Worm (Caenorhabditis elegans) whole organism, midembryonic: ENCODE results near the gene btb-11.
A peak's percentile ranks its signal among the peaks of the same experiment; 100 is the strongest.
"Not testable (repeated sequence)": the region's sequence is repeated elsewhere in the genome, so short reads cannot be mapped to it uniquely, and the experiment has no call there.

Experiments used
- T22C8.4 ChIP-seq: fragments of 200-800 bp; sonication (Bioruptor generic); IDR thresholded peaks from 2 replicates; pipeline ENCODE4 v1.3.6; 2022; ENCODE audit warnings: missing genetic modification characterization, missing compliant biosample characterization
- cog-1 ChIP-seq: sonication (generic microtip); optimal IDR thresholded peaks from 2 replicates; lab custom pipeline; 2016; ENCODE audit warnings: missing genetic modification characterization, missing compliant biosample characterization
- flt-1 ChIP-seq: fragments of 200-800 bp; sonication (Bioruptor generic); IDR thresholded peaks from 2 replicates; pipeline ENCODE4 v1.3.6; 2022; ENCODE audit warnings: missing genetic modification characterization, missing compliant biosample characterization
- klf-2 ChIP-seq: fragments of 200-800 bp; sonication (Bioruptor generic); conservative IDR thresholded peaks from 2 replicates; pipeline ENCODE4 v1.3.6; 2022; ENCODE audit warnings: missing genetic modification reagents, missing genetic modification characterization, missing compliant biosample characterization
- med-1 ChIP-seq: sonication (generic microtip); optimal IDR thresholded peaks from 2 replicates; lab custom pipeline; 2017; ENCODE audit warnings: missing genetic modification characterization, mild to moderate bottlenecking, missing compliant biosample characterization, antibody characterized with exemption, missing genetic modification reagents; ENCODE audit not compliant: insufficient read depth
- ref-1 ChIP-seq: fragments of 200-800 bp; sonication (Bioruptor generic); conservative IDR thresholded peaks from 2 replicates; pipeline ENCODE4 v1.3.6; 2022; ENCODE audit warnings: missing genetic modification reagents, missing genetic modification characterization, missing compliant biosample characterization
- tab-1 ChIP-seq: fragments of 200-800 bp; sonication (Bioruptor generic); IDR thresholded peaks from 2 replicates; pipeline ENCODE4 v1.3.6; 2022; ENCODE audit warnings: missing genetic modification characterization, missing compliant biosample characterization
- ztf-23 ChIP-seq: fragments of 200-800 bp; sonication (Bioruptor generic); IDR thresholded peaks from 2 replicates; pipeline ENCODE4 v1.3.6; 2022; ENCODE audit warnings: missing genetic modification reagents, missing genetic modification characterization, missing compliant biosample characterization
- ztf-29 ChIP-seq: fragments of 200-800 bp; sonication (Bioruptor generic); IDR thresholded peaks from 2 replicates; pipeline ENCODE4 v1.3.6; 2022; ENCODE audit warnings: missing genetic modification reagents, missing genetic modification characterization, missing compliant biosample characterization

Gene btb-11

DNA sequence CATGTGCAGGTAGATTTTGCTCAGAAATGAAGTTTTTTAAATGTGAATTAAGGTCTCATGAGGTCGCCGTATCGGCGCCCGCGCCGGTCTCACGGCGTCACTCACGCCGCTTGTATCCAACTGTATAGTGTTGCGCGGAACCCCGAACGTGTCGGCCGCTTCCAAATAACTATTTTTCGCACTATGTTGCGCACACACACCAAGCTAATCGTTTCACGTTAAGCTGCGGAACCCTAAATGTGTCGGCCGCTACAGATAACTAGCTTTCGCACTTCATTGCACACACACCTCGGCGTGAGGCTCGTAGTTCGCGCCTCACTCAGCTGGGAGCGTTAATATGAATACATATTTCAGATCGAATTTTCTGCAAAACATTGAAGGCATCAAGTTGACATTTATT is 22.4 kb upstream of the btb-11 start:
- TF ChIP-seq ztf-23 (GFP tag; lab: Robert Waterston, UW) (no peak), flt-1 (no peak), klf-2 (GFP tag; lab: Robert Waterston, UW) (no peak)

DNA sequence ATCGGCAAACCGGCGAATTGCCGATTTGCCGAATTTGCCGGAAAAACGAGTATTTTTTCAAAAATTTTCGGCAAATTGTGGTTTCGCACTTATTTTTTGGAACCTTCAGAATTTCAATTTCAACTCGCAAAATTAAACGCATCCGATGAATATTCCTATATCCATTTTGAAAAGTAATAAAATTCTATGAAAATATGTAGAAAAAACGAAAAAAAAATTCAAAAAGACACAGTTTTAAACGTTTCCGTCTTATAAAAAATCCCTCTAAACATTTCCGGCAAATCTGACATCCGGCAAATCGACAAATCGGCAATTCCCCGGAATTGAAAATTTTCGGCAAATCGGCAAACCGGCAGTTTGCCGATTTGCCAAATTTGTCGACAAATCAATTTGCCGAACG is 21.1 kb upstream of the btb-11 start, which contains the start of gene str-148:
Gene str-148 (plus strand): TSS at position 301 of the 400 bp plus-strand sequence.
- TF ChIP-seq med-1 (GFP tag; lab: Kevin White, UChicago): no peak
- TF ChIP-seq ztf-23 (GFP tag; lab: Robert Waterston, UW): no peak

DNA sequence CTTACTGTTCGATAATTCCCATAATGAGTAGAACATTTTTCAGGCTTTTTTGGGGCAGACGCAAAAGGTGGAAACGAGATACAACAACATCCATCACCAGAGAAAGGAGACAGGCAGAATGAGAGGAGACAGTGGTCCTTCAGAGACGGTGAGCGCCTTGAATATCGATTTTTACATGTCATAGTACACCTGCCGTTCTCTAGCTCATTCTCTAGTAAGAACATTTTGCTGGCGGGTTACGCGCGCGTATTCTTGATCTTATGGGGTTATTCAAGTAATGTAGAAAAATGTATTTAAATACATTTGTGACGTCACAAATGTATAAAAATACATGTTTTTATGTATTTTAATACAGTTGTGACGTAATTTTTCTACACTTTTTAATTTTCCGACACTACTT is 19.3 kb upstream of the btb-11 start, which contains the start of gene fbxb-45:
Gene fbxb-45 (minus strand): TSS at position 101 of the 400 bp plus-strand sequence.
- peak; percentile 58 for TF ChIP-seq T22C8.4 (GFP tag; lab: Robert Waterston, UW)

DNA sequence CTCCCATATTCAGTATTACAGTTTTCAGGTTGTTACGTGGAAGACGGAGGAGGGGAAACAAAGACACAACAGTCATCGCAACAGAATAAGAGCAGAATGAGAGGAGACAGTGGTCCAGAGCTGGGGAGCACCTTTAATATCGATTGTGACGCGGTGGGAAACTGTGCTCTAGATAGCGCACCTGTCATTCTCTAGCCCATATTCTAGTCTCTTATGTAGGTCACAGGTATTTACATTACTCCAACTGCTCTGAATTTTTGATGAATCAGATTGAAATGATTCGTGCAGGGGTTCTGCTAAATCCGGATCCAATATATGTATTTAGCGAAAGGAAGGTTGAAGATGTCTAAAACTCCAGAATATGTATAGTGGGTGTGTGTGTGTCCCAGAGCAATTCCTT is 17.6 kb upstream of the btb-11 start, which contains the start of gene fbxb-41:
Gene fbxb-41 (minus strand): TSS at position 101 of the 400 bp plus-strand sequence.
- no peak for TF ChIP-seq med-1 (GFP tag; lab: Kevin White, UChicago)
- TF ChIP-seq cog-1 (tag; lab: Kevin White, UChicago): no peak
- no peak for TF ChIP-seq ztf-23 (GFP tag; lab: Robert Waterston, UW)
- TF ChIP-seq tab-1 (GFP tag; lab: Robert Waterston, UW): no peak
- TF ChIP-seq ztf-29 (GFP tag; lab: Robert Waterston, UW): no peak
- TF ChIP-seq T22C8.4 (GFP tag; lab: Robert Waterston, UW): no peak
- no peak for TF ChIP-seq klf-2 (GFP tag; lab: Robert Waterston, UW)
- TF ChIP-seq flt-1: no peak
- TF ChIP-seq ref-1: no peak

DNA sequence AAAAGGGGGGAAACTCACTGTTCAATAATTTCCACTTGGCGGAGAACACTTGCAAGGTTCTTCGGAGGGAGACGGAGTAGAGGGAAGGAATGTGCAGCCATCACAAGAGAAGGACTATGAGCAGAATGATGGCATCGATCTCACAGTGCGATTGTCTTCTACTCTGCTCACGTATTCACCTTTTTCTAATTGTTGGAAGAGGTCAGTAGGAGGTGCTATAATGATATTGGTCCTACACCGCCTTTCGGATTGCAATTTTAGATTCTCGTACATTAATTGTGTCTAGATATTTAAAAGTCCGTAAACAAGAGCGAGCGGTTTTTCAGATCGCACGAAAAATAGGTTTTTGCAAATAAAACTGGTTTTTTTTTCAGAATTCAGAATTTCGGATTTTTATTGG is 15.9 kb upstream of the btb-11 start, which contains the start of gene fbxb-39:
Gene fbxb-39 (minus strand): TSS at position 101 of the 400 bp plus-strand sequence.
- no peak for TF ChIP-seq med-1 (GFP tag; lab: Kevin White, UChicago)
- TF ChIP-seq ref-1: no peak
- TF ChIP-seq T22C8.4 (GFP tag; lab: Robert Waterston, UW): no peak
- no peak for TF ChIP-seq flt-1

DNA sequence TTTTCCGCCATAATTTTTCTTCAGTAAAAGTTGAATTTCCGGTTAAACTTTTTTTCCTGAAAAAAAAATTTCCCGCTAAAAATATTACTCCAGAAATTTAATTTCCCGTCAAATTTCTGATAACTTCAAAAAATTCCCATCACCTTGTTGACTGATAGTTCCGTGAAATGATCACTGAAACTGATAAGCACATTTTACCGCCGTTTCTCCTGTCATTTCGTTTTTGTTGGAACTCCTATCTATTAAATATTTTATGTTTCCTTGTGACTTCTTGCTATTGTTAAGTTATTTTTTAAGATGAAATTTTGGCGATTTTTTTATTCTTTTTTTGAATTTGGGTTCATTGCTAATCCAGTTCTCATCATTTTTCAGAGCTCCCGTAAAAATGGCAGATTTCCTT is 4.0 kb upstream of the btb-11 start, which contains the start of gene math-34:
Gene math-34 (plus strand): TSS at position 371 of the 400 bp plus-strand sequence.
- no peak for TF ChIP-seq med-1 (GFP tag; lab: Kevin White, UChicago)
- no peak for TF ChIP-seq tab-1 (GFP tag; lab: Robert Waterston, UW)
- no peak for TF ChIP-seq klf-2 (GFP tag; lab: Robert Waterston, UW)
- no peak for TF ChIP-seq flt-1
- no peak for TF ChIP-seq cog-1 (tag; lab: Kevin White, UChicago)
- TF ChIP-seq ref-1: no peak
- TF ChIP-seq ztf-23 (GFP tag; lab: Robert Waterston, UW): no peak
- no peak for TF ChIP-seq T22C8.4 (GFP tag; lab: Robert Waterston, UW)
- no peak for TF ChIP-seq ztf-29 (GFP tag; lab: Robert Waterston, UW)

DNA sequence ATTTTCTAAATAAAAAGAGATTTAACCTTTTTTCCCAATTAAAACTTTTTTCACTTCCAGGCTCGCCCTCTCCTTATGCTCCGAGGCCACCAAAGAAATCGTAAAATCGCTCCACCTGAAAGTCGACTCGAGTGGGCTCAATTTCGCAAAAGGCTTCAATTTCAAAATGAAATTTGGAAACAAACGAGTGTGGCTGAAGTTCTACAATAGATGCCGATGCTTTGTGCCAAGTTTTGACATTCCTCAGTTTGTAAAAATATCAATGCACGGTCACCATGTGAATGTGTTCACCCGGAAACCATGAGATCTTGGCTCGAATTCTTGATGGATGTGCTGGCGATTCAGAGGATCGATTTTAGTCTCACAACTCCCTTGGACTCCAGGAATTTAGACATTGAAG is 2.1 kb upstream of the btb-11 start, which contains the start of gene M01D1.12:
Gene M01D1.12 (plus strand): TSS at position 301 of the 400 bp plus-strand sequence.
- no peak for TF ChIP-seq flt-1
- no peak for TF ChIP-seq ztf-23 (GFP tag; lab: Robert Waterston, UW)
- no peak for TF ChIP-seq ztf-29 (GFP tag; lab: Robert Waterston, UW)
- TF ChIP-seq med-1 (GFP tag; lab: Kevin White, UChicago): no peak
- TF ChIP-seq ref-1: no peak
- TF ChIP-seq klf-2 (GFP tag; lab: Robert Waterston, UW): no peak
- TF ChIP-seq cog-1 (tag; lab: Kevin White, UChicago): no peak

DNA sequence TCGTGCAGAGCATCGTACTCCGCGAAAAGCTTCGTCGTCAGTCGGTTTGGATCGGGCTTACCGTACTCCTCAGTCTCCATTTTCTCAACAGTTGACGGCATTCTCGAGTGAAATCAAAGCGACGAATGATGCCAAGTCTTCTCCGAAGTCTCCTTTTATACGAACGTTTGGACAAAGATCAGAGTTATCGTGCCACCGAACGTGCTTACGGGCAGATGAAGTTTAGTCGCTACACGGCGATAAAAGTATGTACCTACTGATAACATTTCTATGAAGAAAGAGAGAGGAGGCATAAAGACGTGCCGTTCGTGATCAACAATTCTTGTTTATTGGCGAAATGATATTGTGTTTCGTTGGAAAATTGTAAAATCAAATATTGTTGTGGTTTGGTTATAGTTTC is 18.2 kb downstream of the btb-11 start, which contains the start of gene F45D11.14:
Gene F45D11.14 (minus strand): TSS at position 101 of the 400 bp plus-strand sequence.
- not testable (repeated sequence) for TF ChIP-seq ztf-23, ztf-29, klf-2 (GFP tag; lab: Robert Waterston, UW)

DNA sequence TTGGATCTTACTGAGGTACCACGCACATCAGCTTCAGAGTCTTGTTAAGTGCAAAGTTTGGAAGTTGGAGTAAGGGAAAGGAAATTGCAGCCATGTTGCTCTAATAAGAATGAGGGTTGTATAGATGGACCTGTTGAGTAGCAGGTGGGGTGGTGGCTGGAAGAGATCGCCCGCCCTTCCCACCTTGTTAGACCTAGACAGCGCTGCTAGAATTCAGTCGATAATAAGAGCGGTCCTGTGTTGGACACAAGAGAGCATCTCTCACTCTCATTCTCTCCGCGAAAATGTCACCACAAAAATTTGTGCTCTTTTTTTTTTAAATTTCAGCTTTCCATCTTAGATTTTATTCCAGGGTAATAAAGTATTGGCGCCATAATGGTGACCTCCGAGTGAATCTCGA is 23.2 kb downstream of the btb-11 start, which contains the start of the genes fbxb-30 and F45D11.5:
Gene fbxb-30 (minus strand): TSS at position 101 of the 400 bp plus-strand sequence.
Gene F45D11.5 (plus strand): TSS at position 352 of the 400 bp plus-strand sequence.
- TF ChIP-seq ztf-23 (GFP tag; lab: Robert Waterston, UW) (no peak), klf-2 (GFP tag; lab: Robert Waterston, UW) (no peak), cog-1 (tag; lab: Kevin White, UChicago) (no peak), flt-1 (no peak), ref-1 (no peak), tab-1 (GFP tag; lab: Robert Waterston, UW) (no peak), ztf-29 (GFP tag; lab: Robert Waterston, UW) (no peak), T22C8.4 (GFP tag; lab: Robert Waterston, UW) (no peak), med-1 (GFP tag; lab: Kevin White, UChicago) (no peak)

DNA sequence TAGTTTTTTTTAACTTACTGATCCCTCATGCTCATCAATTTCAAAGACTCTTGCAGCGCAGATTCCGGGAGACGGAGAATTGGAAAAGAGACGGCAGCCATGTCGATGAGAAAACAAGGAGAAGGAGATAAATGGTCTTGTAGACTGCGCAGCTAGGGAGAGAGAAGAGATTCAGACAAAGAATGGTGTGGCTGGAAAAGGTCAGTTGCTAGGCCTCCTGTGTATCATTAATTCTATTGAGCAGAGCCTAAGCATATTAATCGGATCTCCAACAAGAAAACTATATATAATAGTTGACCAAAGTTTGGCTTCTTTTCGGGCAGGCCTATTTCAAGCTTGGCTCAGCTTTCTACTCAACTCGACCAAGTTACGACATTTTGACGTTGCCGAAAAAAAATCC is 25.1 kb downstream of the btb-11 start, which contains the start of gene fbxb-29:
Gene fbxb-29 (minus strand): TSS at position 101 of the 400 bp plus-strand sequence.
- TF ChIP-seq T22C8.4 (GFP tag; lab: Robert Waterston, UW): no peak
- TF ChIP-seq ref-1: no peak
- no peak for TF ChIP-seq flt-1
- TF ChIP-seq ztf-29 (GFP tag; lab: Robert Waterston, UW): no peak
- TF ChIP-seq tab-1 (GFP tag; lab: Robert Waterston, UW): no peak
- no peak for TF ChIP-seq med-1 (GFP tag; lab: Kevin White, UChicago)
- TF ChIP-seq cog-1 (tag; lab: Kevin White, UChicago): no peak
- no peak for TF ChIP-seq ztf-23 (GFP tag; lab: Robert Waterston, UW)
- TF ChIP-seq klf-2 (GFP tag; lab: Robert Waterston, UW): no peak
